Worm (Caenorhabditis elegans) whole organism, late embryonic: ENCODE data around the gene acs-14.
A peak's percentile ranks its signal among the peaks of the same experiment; 100 is the strongest.

Source experiments
- C38D4.7 ChIP-seq: fragments of 200-800 bp; sonication (Bioruptor generic); optimal IDR thresholded peaks from 2 replicates; lab custom pipeline; 2018; ENCODE audit warnings: mild to moderate bottlenecking, missing genetic modification characterization, moderate library complexity, missing compliant biosample characterization
- F13H6.1 ChIP-seq: sonication (generic microtip); optimal IDR thresholded peaks from 2 replicates; lab custom pipeline; 2016; ENCODE audit warnings: missing genetic modification characterization, missing compliant biosample characterization
- T23F11.4 ChIP-seq: fragments of 200-800 bp; sonication (Bioruptor generic); optimal IDR thresholded peaks from 2 replicates; lab custom pipeline; 2018; ENCODE audit warnings: mild to moderate bottlenecking, missing genetic modification characterization, missing compliant biosample characterization
- Y22D7AL.16 ChIP-seq: sonication (generic microtip); optimal IDR thresholded peaks from 2 replicates; lab custom pipeline; 2016; ENCODE audit warnings: missing genetic modification characterization, missing compliant biosample characterization
- ceh-14 ChIP-seq: sonication (generic microtip); optimal IDR thresholded peaks from 2 replicates; lab custom pipeline; 2016; ENCODE audit warnings: missing genotype, missing genetic modification characterization, missing compliant biosample characterization
- ceh-18 ChIP-seq: sonication (generic microtip); optimal IDR thresholded peaks from 2 replicates; lab custom pipeline; 2016; ENCODE audit warnings: missing genetic modification characterization, missing compliant biosample characterization
- ceh-19 ChIP-seq: fragments of 200-800 bp; sonication (Bioruptor generic); optimal IDR thresholded peaks from 2 replicates; lab custom pipeline; 2018; ENCODE audit warnings: mild to moderate bottlenecking, missing genetic modification characterization, missing compliant biosample characterization
- ceh-2 ChIP-seq: sonication (generic microtip); optimal IDR thresholded peaks from 2 replicates; lab custom pipeline; 2016; ENCODE audit warnings: missing genotype, missing genetic modification characterization, missing compliant biosample characterization
- ceh-22 ChIP-seq: sonication (generic microtip); optimal IDR thresholded peaks from 2 replicates; lab custom pipeline; 2017; ENCODE audit warnings: missing biosample characterization, missing genetic modification characterization
- ceh-31 ChIP-seq: sonication (generic microtip); optimal IDR thresholded peaks from 2 replicates; lab custom pipeline; 2016; ENCODE audit warnings: missing genetic modification characterization, missing compliant biosample characterization
- ceh-34 ChIP-seq: sonication (generic microtip); optimal IDR thresholded peaks from 2 replicates; lab custom pipeline; 2016; ENCODE audit warnings: mild to moderate bottlenecking, missing genetic modification characterization, missing compliant biosample characterization
- ceh-45 ChIP-seq: fragments of 200-800 bp; sonication (Bioruptor generic); IDR thresholded peaks from 2 replicates; pipeline ENCODE4 v1.3.6; 2022; ENCODE audit warnings: missing genetic modification reagents, missing genetic modification characterization, missing compliant biosample characterization
- ceh-48 ChIP-seq: sonication (generic microtip); optimal IDR thresholded peaks from 2 replicates; lab custom pipeline; 2016; ENCODE audit warnings: missing genetic modification characterization, inconsistent platforms, missing compliant biosample characterization
- che-1 ChIP-seq: sonication (generic microtip); optimal IDR thresholded peaks from 2 replicates; lab custom pipeline; 2016; ENCODE audit warnings: mild to moderate bottlenecking, missing genetic modification characterization, missing compliant biosample characterization
- dve-1 ChIP-seq: sonication (generic microtip); optimal IDR thresholded peaks from 2 replicates; lab custom pipeline; 2017; ENCODE audit warnings: antibody characterized with exemption, mild to moderate bottlenecking, missing genetic modification characterization, missing compliant biosample characterization
- elt-2 ChIP-seq: sonication (generic microtip); optimal IDR thresholded peaks from 2 replicates; lab custom pipeline; 2016; ENCODE audit warnings: missing genetic modification reagents, missing genetic modification characterization, missing compliant biosample characterization
- elt-4 ChIP-seq: sonication (generic microtip); optimal IDR thresholded peaks from 2 replicates; lab custom pipeline; 2016; ENCODE audit warnings: missing genetic modification characterization, missing compliant biosample characterization
- ets-4 ChIP-seq: sonication (generic microtip); optimal IDR thresholded peaks from 2 replicates; lab custom pipeline; 2016; ENCODE audit warnings: missing genetic modification characterization, missing compliant biosample characterization
- eyg-1 ChIP-seq: sonication (generic microtip); optimal IDR thresholded peaks from 2 replicates; lab custom pipeline; 2016; ENCODE audit warnings: missing genotype, missing genetic modification characterization, missing compliant biosample characterization
- fax-1 ChIP-seq: sonication (generic microtip); optimal IDR thresholded peaks from 2 replicates; lab custom pipeline; 2016; ENCODE audit warnings: missing genotype, missing genetic modification characterization, missing compliant biosample characterization
- fkh-10 ChIP-seq: fragments of 150-350 bp; optimal IDR thresholded peaks from 2 replicates; lab custom pipeline; 2014; ENCODE audit warnings: missing biosample characterization, missing genetic modification reagents, missing genetic modification characterization
- fkh-6 ChIP-seq: sonication (generic microtip); optimal IDR thresholded peaks from 2 replicates; lab custom pipeline; 2016; ENCODE audit warnings: missing genetic modification characterization, missing compliant biosample characterization
- gmeb-2 ChIP-seq: sonication (generic microtip); optimal IDR thresholded peaks from 2 replicates; lab custom pipeline; 2016; ENCODE audit warnings: missing genetic modification characterization, inconsistent platforms, missing compliant biosample characterization
- hlh-15 ChIP-seq: sonication (generic microtip); optimal IDR thresholded peaks from 2 replicates; lab custom pipeline; 2016; ENCODE audit warnings: missing genetic modification characterization, missing compliant biosample characterization
- hlh-30 ChIP-seq: sonication (generic microtip); optimal IDR thresholded peaks from 2 replicates; lab custom pipeline; 2017; ENCODE audit warnings: antibody characterized with exemption, missing genetic modification characterization, missing compliant biosample characterization; ENCODE audit not compliant: insufficient read depth
- hlh-6 ChIP-seq: sonication (generic microtip); optimal IDR thresholded peaks from 2 replicates; lab custom pipeline; 2016; ENCODE audit warnings: missing genotype, missing genetic modification characterization, missing compliant biosample characterization
- madf-2 ChIP-seq: sonication (generic microtip); optimal IDR thresholded peaks from 2 replicates; lab custom pipeline; 2017; ENCODE audit warnings: missing genetic modification characterization, missing compliant biosample characterization
- mec-3 ChIP-seq: sonication (generic microtip); optimal IDR thresholded peaks from 2 replicates; lab custom pipeline; 2016; ENCODE audit warnings: borderline replicate concordance, missing genetic modification characterization, missing compliant biosample characterization
- nhr-11 ChIP-seq: fragments of 150-350 bp; optimal IDR thresholded peaks from 2 replicates; lab custom pipeline; 2014; ENCODE audit warnings: missing biosample characterization, missing genetic modification characterization
- nhr-232 ChIP-seq: sonication (generic microtip); optimal IDR thresholded peaks from 2 replicates; lab custom pipeline; 2016; ENCODE audit warnings: missing genetic modification characterization, missing compliant biosample characterization
- npax-4 ChIP-seq: sonication (generic microtip); optimal IDR thresholded peaks from 2 replicates; lab custom pipeline; 2016; ENCODE audit warnings: missing genetic modification characterization, missing compliant biosample characterization
- odd-2 ChIP-seq: sonication (generic microtip); optimal IDR thresholded peaks from 2 replicates; lab custom pipeline; 2017; ENCODE audit warnings: antibody characterized with exemption, mild to moderate bottlenecking, missing genetic modification characterization, missing compliant biosample characterization
- pag-3 ChIP-seq: sonication (generic microtip); optimal IDR thresholded peaks from 2 replicates; lab custom pipeline; 2016; ENCODE audit warnings: missing compliant biosample characterization, missing genetic modification characterization, borderline replicate concordance
- pat-9 ChIP-seq: fragments of 200-800 bp; sonication (Bioruptor generic); optimal IDR thresholded peaks from 2 replicates; lab custom pipeline; 2018; ENCODE audit warnings: mild to moderate bottlenecking, missing genetic modification characterization, moderate library complexity, missing compliant biosample characterization
- pax-1 ChIP-seq: fragments of 150-350 bp; optimal IDR thresholded peaks from 2 replicates; lab custom pipeline; 2014; ENCODE audit warnings: missing biosample characterization, missing genetic modification characterization
- pha-2 ChIP-seq: sonication (generic microtip); optimal IDR thresholded peaks from 2 replicates; lab custom pipeline; 2017; ENCODE audit warnings: mild to moderate bottlenecking, missing genetic modification characterization, missing compliant biosample characterization
- pqm-1 ChIP-seq: sonication (generic microtip); optimal IDR thresholded peaks from 2 replicates; lab custom pipeline; 2016; ENCODE audit warnings: missing genetic modification characterization, missing compliant biosample characterization
- pros-1 ChIP-seq: fragments of 150-350 bp; optimal IDR thresholded peaks from 2 replicates; lab custom pipeline; 2014; ENCODE audit warnings: missing biosample characterization, missing genetic modification reagents, missing genetic modification characterization
- ref-2 ChIP-seq: sonication (generic microtip); optimal IDR thresholded peaks from 2 replicates; lab custom pipeline; 2016; ENCODE audit warnings: missing genetic modification characterization, missing compliant biosample characterization
- rnt-1 ChIP-seq: sonication (generic microtip); optimal IDR thresholded peaks from 2 replicates; lab custom pipeline; 2016; ENCODE audit warnings: missing genetic modification characterization, missing compliant biosample characterization
- sdc-2 ChIP-seq: sonication (generic microtip); optimal IDR thresholded peaks from 2 replicates; lab custom pipeline; 2016; ENCODE audit warnings: missing genotype, missing genetic modification characterization, missing compliant biosample characterization
- sox-2 ChIP-seq: fragments of 200-800 bp; sonication (Bioruptor generic); IDR thresholded peaks from 2 replicates; pipeline ENCODE4 v1.3.6; 2022; ENCODE audit warnings: missing genetic modification reagents, missing genetic modification characterization, missing compliant biosample characterization
- sox-4 ChIP-seq: sonication (generic microtip); optimal IDR thresholded peaks from 2 replicates; lab custom pipeline; 2017; ENCODE audit warnings: mild to moderate bottlenecking, missing genetic modification characterization, inconsistent platforms, missing compliant biosample characterization
- tbx-2 ChIP-seq: sonication (generic microtip); optimal IDR thresholded peaks from 2 replicates; lab custom pipeline; 2016; ENCODE audit warnings: missing genetic modification characterization, missing compliant biosample characterization
- ttx-3 ChIP-seq: sonication (generic microtip); optimal IDR thresholded peaks from 2 replicates; lab custom pipeline; 2016; ENCODE audit warnings: missing genetic modification reagents, missing genetic modification characterization, missing compliant biosample characterization
- unc-3 ChIP-seq, 2 experiments: fragments of 200-800 bp in 1 of 2; sonication (Bioruptor generic) in 1 of 2; sonication (generic microtip) in 1 of 2; conservative IDR thresholded peaks in 1 of 2; optimal IDR thresholded peaks in 1 of 2; 2 replicates each; pipeline versions ENCODE4 v1.3.6 to Lab custom; 2016 to 2022; ENCODE audit warnings: missing compliant biosample characterization in 2 of 2, missing genetic modification characterization in 2 of 2, missing genetic modification reagents in 1 of 2
- unc-42 ChIP-seq: sonication (generic microtip); optimal IDR thresholded peaks from 2 replicates; lab custom pipeline; 2016; ENCODE audit warnings: missing genotype, missing genetic modification characterization, missing compliant biosample characterization
- unc-55 ChIP-seq: sonication (generic microtip); optimal IDR thresholded peaks from 2 replicates; lab custom pipeline; 2017; ENCODE audit warnings: missing biosample characterization, missing genetic modification reagents, missing genetic modification characterization
- unc-86 ChIP-seq: sonication (generic microtip); optimal IDR thresholded peaks from 2 replicates; lab custom pipeline; 2016; ENCODE audit warnings: missing genetic modification characterization, missing compliant biosample characterization
- zip-5 ChIP-seq: sonication (generic microtip); optimal IDR thresholded peaks from 2 replicates; lab custom pipeline; 2016; ENCODE audit warnings: missing genetic modification characterization, missing compliant biosample characterization

The acs-14 gene

DNA sequence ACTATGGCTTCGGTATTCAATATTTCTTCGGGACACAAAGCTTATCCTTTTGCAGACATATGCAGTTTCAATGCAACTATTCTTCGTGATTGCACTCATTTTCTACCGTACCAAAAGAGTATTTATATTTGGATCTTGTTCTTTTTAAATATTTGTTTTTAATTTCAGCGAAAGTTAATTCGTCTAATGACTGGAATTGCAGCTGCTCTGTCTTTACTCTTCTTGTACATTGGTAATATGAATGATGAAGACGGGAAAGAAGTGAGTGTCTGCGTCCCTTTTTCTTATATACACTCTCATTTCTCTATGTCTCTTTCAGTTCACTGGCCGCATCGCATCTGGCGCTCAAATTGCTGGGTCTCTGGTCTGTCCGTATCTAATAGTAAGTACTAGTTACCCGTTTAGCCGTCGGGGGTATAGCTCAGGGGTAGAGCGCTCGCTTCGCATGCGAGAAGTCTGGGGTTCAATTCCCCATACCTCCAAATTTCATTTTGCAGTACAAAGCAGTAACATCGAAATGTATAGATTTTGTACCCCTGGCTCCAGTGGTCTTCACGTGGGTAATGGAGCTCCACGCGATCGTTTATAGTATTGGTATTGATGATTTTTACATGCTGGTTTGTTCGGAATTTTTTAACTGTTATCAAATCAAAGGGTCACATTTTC is 4.6 kb upstream of the acs-14 start (continued):
- TF ChIP-seq hlh-6 (tag; lab: Kevin White, UChicago) (peak; percentile 94), pax-1 (tag; lab: Kevin White, UChicago) (no peak), pros-1 (tag; lab: Kevin White, UChicago) (peak; percentile 15), fkh-6 (peak; percentile 90), ttx-3 (tag; lab: Kevin White, UChicago) (peak; percentile 87), T23F11.4 (GFP tag; lab: Kevin White, UChicago) (peak; percentile 90), ceh-22 (no peak), elt-2 (peak; percentile 91), ceh-45 (GFP tag; lab: Robert Waterston, UW) (peak; percentile 74; the same call in 1 of the 2 replicates), C38D4.7 (peak; percentile 83), ceh-34 (tag; lab: Kevin White, UChicago) (peak; percentile 92), unc-42 (tag; lab: Kevin White, UChicago) (peak; percentile 84), sox-2 (GFP tag; lab: Robert Waterston, UW) (peak; percentile 84), pag-3 (tag; lab: Kevin White, UChicago) (peak; percentile 11), mec-3 (tag; lab: Kevin White, UChicago) (peak; percentile 57), zip-5 (peak; percentile 47), che-1 (peak; percentile 84), hlh-15 (peak; percentile 65), ref-2 (tag; lab: Kevin White, UChicago) (peak; percentile 78), nhr-11 (no peak), tbx-2 (tag; lab: Kevin White, UChicago) (peak; percentile 80), pat-9 (tag; lab: Kevin White, UChicago) (peak; percentile 90), ceh-48 (tag; lab: Kevin White, UChicago) (peak; percentile 78), pqm-1 (tag; lab: Kevin White, UChicago) (peak; percentile 45), dve-1 (peak; percentile 56), Y22D7AL.16 (tag; lab: Kevin White, UChicago) (peak; percentile 76), ceh-18 (peak; percentile 74), ceh-31 (tag; lab: Kevin White, UChicago) (peak; percentile 79), madf-2 (tag; lab: Kevin White, UChicago) (peak; percentile 81), npax-4 (tag; lab: Kevin White, UChicago) (peak; percentile 76), odd-2 (tag; lab: Kevin White, UChicago) (peak; percentile 39), ceh-2 (tag; lab: Kevin White, UChicago) (peak; percentile 77), ceh-14 (tag; lab: Kevin White, UChicago) (peak; percentile 45), unc-3 (GFP tag; conservative IDR thresholded peaks at IDR 0.05; lab: Robert Waterston, UW) (peak; percentile 87), unc-3 (tag; optimal IDR thresholded peaks at IDR 0.05; lab: Kevin White, UChicago) (peak; percentile 86), ceh-19 (GFP tag; lab: Kevin White, UChicago) (peak; percentile 90), eyg-1 (tag; lab: Kevin White, UChicago) (peak; percentile 88), nhr-232 (tag; lab: Kevin White, UChicago) (peak; percentile 82), F13H6.1 (peak; percentile 65), ets-4 (tag; lab: Kevin White, UChicago) (peak; percentile 8), unc-55 (GFP tag; lab: Kevin White, UChicago) (no peak), fax-1 (peak; percentile 72), hlh-30 (tag; lab: Kevin White, UChicago) (no peak), fkh-10 (peak; percentile 62), gmeb-2 (tag; lab: Kevin White, UChicago) (peak; percentile 92), unc-86 (peak; percentile 88), elt-4 (tag; lab: Kevin White, UChicago) (no peak), pha-2 (peak; percentile 92), sdc-2 (peak; percentile 78), rnt-1 (peak; percentile 66), sox-4 (tag; lab: Kevin White, UChicago) (peak; percentile 78)
- TF ChIP-seq, all 69 proteins: peak for 59
